Worm (Caenorhabditis elegans) whole organism, L4 larva: ENCODE data around the gene Y45F10C.1.

Experiments used
- F26F4.8 ChIP-seq: fragments of 200-800 bp; sonication (Bioruptor generic); conservative IDR thresholded peaks from 2 replicates; pipeline ENCODE4 v1.3.6; 2022; ENCODE audit warnings: missing genetic modification characterization, missing compliant biosample characterization
- T26A8.4 ChIP-seq: fragments of 200-800 bp; sonication (Bioruptor generic); IDR thresholded peaks from 2 replicates; pipeline ENCODE4 v1.3.6; 2022; ENCODE audit warnings: missing genetic modification characterization, missing compliant biosample characterization
- ZK546.5 ChIP-seq, 2 experiments: sonication (generic microtip); optimal IDR thresholded peaks; 2 replicates each; lab custom pipeline; 2017; ENCODE audit warnings: missing biosample characterization in 2 of 2, missing genetic modification characterization in 2 of 2
- aha-1 ChIP-seq: fragments of 150-350 bp; peaks from one replicate; lab custom pipeline; 2014; ENCODE audit warnings: missing biosample characterization, missing genetic modification characterization
- ama-1 ChIP-seq: fragments of 150-350 bp; optimal IDR thresholded peaks from 2 replicates; lab custom pipeline; 2014; ENCODE audit warnings: inconsistent platforms, mixed read lengths
- attf-4 ChIP-seq: sonication (generic microtip); optimal IDR thresholded peaks from 3 replicates; lab custom pipeline; 2017; ENCODE audit warnings: missing biosample characterization, missing genetic modification characterization
- ceh-20 ChIP-seq: fragments of 200-800 bp; sonication (Bioruptor generic); IDR thresholded peaks from 2 replicates; pipeline ENCODE4 v1.3.6; 2022; ENCODE audit warnings: missing genetic modification reagents, missing genetic modification characterization, missing compliant biosample characterization
- ceh-28 ChIP-seq: fragments of 150-350 bp; optimal IDR thresholded peaks from 2 replicates; lab custom pipeline; 2014; ENCODE audit warnings: missing biosample characterization, missing genetic modification reagents, missing genetic modification characterization
- cey-2 ChIP-seq: sonication (generic microtip); optimal IDR thresholded peaks from 3 replicates; lab custom pipeline; 2017; ENCODE audit warnings: missing genetic modification characterization, mild to moderate bottlenecking, missing compliant biosample characterization, antibody characterized with exemption, borderline replicate concordance; ENCODE audit not compliant: insufficient read depth
- daf-16 ChIP-seq, 3 experiments: sonication (generic microtip); optimal IDR thresholded peaks; 2 replicates each; lab custom pipeline; 2016 to 2017; ENCODE audit warnings: missing genetic modification characterization in 3 of 3, missing genetic modification reagents in 3 of 3, mild to moderate bottlenecking in 2 of 3, missing compliant biosample characterization in 2 of 3, missing biosample characterization in 1 of 3, moderate library complexity in 1 of 3
- dmd-6 ChIP-seq: fragments of 200-800 bp; sonication (Bioruptor generic); IDR thresholded peaks from 2 replicates; pipeline ENCODE4 v1.3.6; 2022; ENCODE audit warnings: missing genetic modification reagents, missing genetic modification characterization, missing compliant biosample characterization
- dmd-8 ChIP-seq: fragments of 200-800 bp; sonication (Bioruptor generic); IDR thresholded peaks from 2 replicates; pipeline ENCODE4 v1.3.6; 2022; ENCODE audit warnings: missing genetic modification characterization, missing compliant biosample characterization
- dmd-9 ChIP-seq: fragments of 200-800 bp; sonication (Bioruptor generic); IDR thresholded peaks from 2 replicates; pipeline ENCODE4 v1.3.6; 2022; ENCODE audit warnings: missing genetic modification reagents, missing genetic modification characterization, missing compliant biosample characterization
- dpl-1 ChIP-seq: fragments of 150-350 bp; optimal IDR thresholded peaks from 2 replicates; lab custom pipeline; 2014; ENCODE audit warnings: missing biosample characterization, missing genetic modification reagents, missing genetic modification characterization
- dve-1 ChIP-seq: sonication (generic microtip); optimal IDR thresholded peaks from 2 replicates; lab custom pipeline; 2017; ENCODE audit warnings: antibody characterized with exemption, mild to moderate bottlenecking, missing genetic modification characterization, missing compliant biosample characterization; ENCODE audit not compliant: insufficient read depth
- egl-27 ChIP-seq: sonication (generic microtip); optimal IDR thresholded peaks from 3 replicates; lab custom pipeline; 2017; ENCODE audit warnings: missing biosample characterization, missing genetic modification reagents, missing genetic modification characterization
- fkh-10 ChIP-seq: fragments of 150-350 bp; optimal IDR thresholded peaks from 2 replicates; lab custom pipeline; 2014; ENCODE audit warnings: missing biosample characterization, missing genetic modification reagents, missing genetic modification characterization
- gei-8 ChIP-seq: fragments of 200-800 bp; sonication (Bioruptor generic); optimal IDR thresholded peaks from 2 replicates; lab custom pipeline; 2018; ENCODE audit warnings: mild to moderate bottlenecking, missing genetic modification characterization, missing compliant biosample characterization
- hlh-11 ChIP-seq: fragments of 200-800 bp; sonication (Bioruptor generic); optimal IDR thresholded peaks from 2 replicates; lab custom pipeline; 2018; ENCODE audit warnings: mild to moderate bottlenecking, missing genetic modification characterization, missing compliant biosample characterization
- hlh-30 ChIP-seq: sonication (generic microtip); optimal IDR thresholded peaks from 2 replicates; lab custom pipeline; 2017; ENCODE audit warnings: antibody characterized with exemption, mild to moderate bottlenecking, missing genetic modification characterization, missing compliant biosample characterization; ENCODE audit not compliant: insufficient read depth
- lin-13 ChIP-seq: fragments of 150-350 bp; optimal IDR thresholded peaks from 2 replicates; lab custom pipeline; 2014; ENCODE audit warnings: missing biosample characterization, missing genetic modification reagents, missing genetic modification characterization
- lin-15B ChIP-seq: fragments of 150-350 bp; sonication (generic microtip); optimal IDR thresholded peaks from 3 replicates; lab custom pipeline; 2014; ENCODE audit warnings: missing biosample characterization, missing genetic modification characterization
- lin-29 ChIP-seq: fragments of 200-800 bp; sonication (Bioruptor generic); IDR thresholded peaks from 2 replicates; pipeline ENCODE4 v1.3.6; 2022; ENCODE audit warnings: missing genetic modification reagents, missing genetic modification characterization, missing compliant biosample characterization
- madf-9 ChIP-seq: fragments of 200-800 bp; sonication (Bioruptor generic); conservative IDR thresholded peaks from 2 replicates; pipeline ENCODE4 v1.3.6; 2022; ENCODE audit warnings: missing genetic modification reagents, missing genetic modification characterization, missing compliant biosample characterization
- mdl-1 ChIP-seq, 2 experiments: fragments of 150-350 bp in 1 of 2; sonication (generic microtip) in 1 of 2; optimal IDR thresholded peaks; 2 replicates each; lab custom pipeline; 2014 to 2017; ENCODE audit warnings: missing biosample characterization in 2 of 2, missing genetic modification characterization in 2 of 2
- mdt-29 ChIP-seq: fragments of 200-800 bp; sonication (Bioruptor generic); IDR thresholded peaks from 2 replicates; pipeline ENCODE4 v1.3.6; 2022; ENCODE audit warnings: missing genetic modification reagents, missing genetic modification characterization, missing compliant biosample characterization
- mep-1 ChIP-seq: fragments of 150-350 bp; sonication (generic microtip); optimal IDR thresholded peaks from 3 replicates; lab custom pipeline; 2014; ENCODE audit warnings: missing biosample characterization, missing genetic modification characterization
- mes-2 ChIP-seq: sonication (generic microtip); optimal IDR thresholded peaks from 2 replicates; lab custom pipeline; 2016; ENCODE audit warnings: missing genotype, mild to moderate bottlenecking, missing genetic modification characterization, missing compliant biosample characterization; ENCODE audit not compliant: poor library complexity, severe bottlenecking
- mxl-2 ChIP-seq: fragments of 200-800 bp; sonication (Bioruptor generic); conservative IDR thresholded peaks from 2 replicates; pipeline ENCODE4 v1.3.6; 2022; ENCODE audit warnings: missing genetic modification reagents, missing genetic modification characterization, missing compliant biosample characterization
- mxl-3 ChIP-seq: fragments of 200-800 bp; sonication (Bioruptor generic); optimal IDR thresholded peaks from 2 replicates; lab custom pipeline; 2018; ENCODE audit warnings: mild to moderate bottlenecking, missing genetic modification characterization, missing compliant biosample characterization
- nhr-10 ChIP-seq: fragments of 150-350 bp; optimal IDR thresholded peaks from 2 replicates; lab custom pipeline; 2014; ENCODE audit warnings: missing biosample characterization, missing genetic modification characterization
- nhr-237 ChIP-seq: sonication (generic microtip); optimal IDR thresholded peaks from 2 replicates; lab custom pipeline; 2017; ENCODE audit warnings: missing biosample characterization, missing genetic modification characterization
- nhr-25 ChIP-seq: sonication (generic microtip); optimal IDR thresholded peaks from 2 replicates; lab custom pipeline; 2017; ENCODE audit warnings: missing genetic modification characterization, mild to moderate bottlenecking, missing compliant biosample characterization, antibody characterized with exemption, moderate library complexity, borderline replicate concordance; ENCODE audit not compliant: insufficient read depth
- nhr-28 ChIP-seq: fragments of 150-350 bp; optimal IDR thresholded peaks from 2 replicates; lab custom pipeline; 2014; ENCODE audit warnings: missing biosample characterization, missing genetic modification characterization
- nhr-41 ChIP-seq: fragments of 200-800 bp; sonication (Bioruptor generic); IDR thresholded peaks from 2 replicates; pipeline ENCODE4 v1.3.6; 2022; ENCODE audit warnings: missing genetic modification reagents, missing genetic modification characterization, missing compliant biosample characterization
- nhr-76 ChIP-seq: fragments of 150-350 bp; optimal IDR thresholded peaks from 2 replicates; lab custom pipeline; 2014; ENCODE audit warnings: missing biosample characterization, missing genetic modification characterization
- rbr-2 ChIP-seq: sonication (generic microtip); optimal IDR thresholded peaks from 2 replicates; lab custom pipeline; 2016; ENCODE audit warnings: missing genotype, missing genetic modification characterization, missing compliant biosample characterization
- snpc-1.2 ChIP-seq: fragments of 200-800 bp; sonication (Bioruptor generic); IDR thresholded peaks from 2 replicates; pipeline ENCODE4 v1.3.6; 2022; ENCODE audit warnings: missing genetic modification reagents, missing genetic modification characterization, missing compliant biosample characterization
- snpc-4 ChIP-seq: fragments of 150-350 bp; optimal IDR thresholded peaks from 2 replicates; lab custom pipeline; 2014; ENCODE audit warnings: missing biosample characterization, missing genetic modification characterization
- tra-1 ChIP-seq: fragments of 200-800 bp; sonication (Bioruptor generic); IDR thresholded peaks from 2 replicates; pipeline ENCODE4 v1.3.6; 2022; ENCODE audit warnings: missing genetic modification reagents, missing genetic modification characterization, missing compliant biosample characterization
- unc-62 ChIP-seq, 3 experiments: fragments of 150-350 bp in 1 of 3; sonication (generic microtip); optimal IDR thresholded peaks in 2 of 3; peaks in 1 of 3; 1 replicate in 1 of 3; 2 replicates in 2 of 3; lab custom pipeline; 2014 to 2017; ENCODE audit warnings: missing biosample characterization in 3 of 3, missing genetic modification characterization in 3 of 3, missing genetic modification reagents in 3 of 3, missing genotype in 1 of 3
- zag-1 ChIP-seq: fragments of 150-350 bp; optimal IDR thresholded peaks from 2 replicates; lab custom pipeline; 2014; ENCODE audit warnings: missing biosample characterization, missing genetic modification characterization

Y45F10C.1 gene

DNA sequence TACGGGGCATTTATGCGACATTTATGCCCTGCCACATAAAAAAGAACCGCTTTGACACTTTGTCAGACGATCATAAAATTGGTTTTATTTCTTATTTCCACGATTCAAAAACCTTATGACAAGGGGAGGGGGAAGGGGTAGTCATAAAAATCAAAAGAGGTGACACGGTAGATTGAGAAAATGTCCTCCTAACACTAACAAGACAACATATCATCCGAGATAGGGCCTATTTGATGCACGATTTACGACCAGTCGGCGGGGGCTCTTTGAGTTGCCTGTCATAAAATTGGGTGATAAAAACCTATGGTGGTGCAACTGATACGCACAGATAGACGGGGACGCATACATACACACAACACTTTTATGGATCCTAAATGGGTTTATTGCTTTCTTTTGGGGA, 48.5 kb upstream of the Y45F10C.1 start (continued):
- TF ChIP-seq daf-16 (GFP tag; optimal IDR thresholded peaks at IDR 0.05; lab: Kevin White, UChicago) (no peak), daf-16 (tag; optimal IDR thresholded peaks at IDR 0.05; lab: Kevin White, UChicago) (peak; percentile 76), nhr-28 (peak; percentile 63), ceh-28 (no peak), mdt-29 (GFP tag; lab: Robert Waterston, UW) (no peak), lin-29 (GFP tag; lab: Robert Waterston, UW) (no peak), madf-9 (GFP tag; lab: Robert Waterston, UW) (no peak), snpc-1.2 (peak; percentile 68; the same call in 1 of the 2 replicates), fkh-10 (GFP tag; lab: Kevin White, UChicago) (no peak), dve-1 (tag; lab: Kevin White, UChicago) (peak; percentile 81), nhr-25 (tag; lab: Kevin White, UChicago) (no peak), egl-27 (tag; lab: Kevin White, UChicago) (no peak), dmd-8 (GFP tag; lab: Robert Waterston, UW) (no peak), nhr-41 (GFP tag; lab: Robert Waterston, UW) (no peak), mdl-1 (tag; optimal IDR thresholded peaks at IDR 0.05; lab: Kevin White, UChicago) (no peak), aha-1 (no peak), dpl-1 (GFP tag; lab: Kevin White, UChicago) (no peak)
- TF ChIP-seq, all 104 proteins: peak for 15

DNA sequence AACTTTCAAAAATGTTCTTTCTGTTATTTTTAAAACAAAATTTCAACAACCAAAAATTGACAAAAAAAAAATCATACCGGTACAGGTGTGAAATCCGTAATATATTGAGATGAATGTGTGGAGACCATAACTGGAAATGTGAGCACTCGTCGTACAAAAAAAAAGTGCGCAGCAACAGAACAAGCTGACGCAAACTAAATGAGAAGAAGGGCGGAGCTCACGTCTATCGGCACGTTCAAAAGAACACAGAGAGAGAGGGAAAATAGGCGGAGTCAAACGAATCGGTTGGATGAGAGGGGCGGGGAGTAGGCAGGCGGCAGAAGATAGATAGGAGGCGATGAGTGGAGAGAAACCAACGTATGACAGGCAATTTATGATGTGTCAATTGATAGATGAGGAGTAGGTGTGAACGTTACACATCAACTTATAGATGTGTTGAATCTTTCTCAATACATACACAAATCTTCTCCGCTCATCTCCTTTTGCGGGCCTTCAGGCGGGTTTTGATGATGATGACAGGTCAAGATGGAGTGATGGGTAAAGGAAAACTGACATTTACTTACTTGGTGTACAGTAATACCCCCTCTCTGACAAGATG, 44.6 kb upstream of the Y45F10C.1 start, which contains the start of gene tlp-1:
TSS of gene tlp-1 (minus strand) at position 255 of the 598 bp plus-strand sequence.
- TF ChIP-seq dmd-9 (GFP tag; lab: Robert Waterston, UW) (no peak), nhr-237 (tag; lab: Kevin White, UChicago) (no peak), nhr-76 (tag; lab: Kevin White, UChicago) (no peak), tra-1 (GFP tag; lab: Robert Waterston, UW) (0 out of 2 replicates have a peak, but pooled peaks have one; percentile 49), rbr-2 (tag; lab: Kevin White, UChicago) (no peak), F26F4.8 (GFP tag; lab: Robert Waterston, UW) (no peak), mxl-3 (GFP tag; lab: Kevin White, UChicago) (peak; percentile 39), lin-15B (tag; lab: Kevin White, UChicago) (no peak), ZK546.5 (tag; optimal IDR thresholded peaks at IDR 0.05; lab: Kevin White, UChicago) (no peak), T26A8.4 (GFP tag; lab: Robert Waterston, UW) (no peak), mep-1 (tag; lab: Kevin White, UChicago) (peak; percentile 20), mdl-1 (tag; optimal IDR thresholded peaks at IDR 0.05; lab: Kevin White, UChicago) (peak in 1 of 2 experiments; percentile 43), lin-13 (GFP tag; lab: Kevin White, UChicago) (no peak), gei-8 (GFP tag; lab: Kevin White, UChicago) (no peak), attf-4 (tag; lab: Kevin White, UChicago) (no peak), mxl-2 (no peak), unc-62 (GFP tag; optimal IDR thresholded peaks at IDR 0.05 in 1 of 2; lab: Kevin White, UChicago) (peak in 1 of 2 experiments; percentile 100), unc-62 (tag; optimal IDR thresholded peaks at IDR 0.05; lab: Kevin White, UChicago) (peak; percentile 46), ama-1 (peak; percentile 76), nhr-25 (tag; lab: Kevin White, UChicago) (peak; percentile 60), snpc-4 (no peak), aha-1 (peak; percentile 97), dmd-6 (GFP tag; lab: Robert Waterston, UW) (peak; percentile 26; the same call in 1 of the 2 replicates), nhr-28 (peak; percentile 44), ceh-20 (GFP tag; lab: Robert Waterston, UW) (peak; percentile 78), cey-2 (tag; lab: Kevin White, UChicago) (no peak), hlh-11 (tag; lab: Kevin White, UChicago) (peak; percentile 48), hlh-30 (tag; lab: Kevin White, UChicago) (peak; percentile 29), zag-1 (no peak), nhr-10 (tag; lab: Kevin White, UChicago) (no peak), mes-2 (tag; lab: Kevin White, UChicago) (no peak)
